Worm (Caenorhabditis elegans): Measurements from ENCODE around the gene F32D8.7.

DNA sequence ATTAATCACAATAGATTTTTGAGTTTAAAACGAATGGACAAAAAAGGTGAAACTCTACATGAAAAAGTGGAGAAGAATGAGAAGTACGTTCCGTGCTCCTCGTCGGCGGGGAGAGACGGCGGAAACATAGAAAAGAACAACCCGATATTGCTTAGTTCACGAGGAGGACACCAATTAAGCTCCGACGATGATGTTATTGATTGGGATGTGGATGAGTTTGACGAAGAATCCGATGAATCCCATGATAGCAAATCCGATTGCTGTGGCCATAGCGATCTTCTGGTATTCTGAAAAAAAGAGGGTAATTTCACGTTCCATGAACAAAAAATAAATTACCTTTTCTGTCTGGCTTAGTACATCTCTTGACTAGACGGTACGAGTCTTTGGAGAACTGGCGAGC is 1.5 kb upstream of the F32D8.7 start:
- TF ChIP-seq ama-1 (optimal IDR thresholded peaks at IDR 0.05) (no peak), scrt-1 (GFP tag; IDR thresholded peaks at IDR 0.05) (no peak), pes-1 (GFP tag; IDR thresholded peaks at IDR 0.05) (no peak), tbx-37 (GFP tag; conservative IDR thresholded peaks at IDR 0.05) (no peak), tbx-11 (GFP tag; IDR thresholded peaks at IDR 0.05) (no peak)
